Worm (Caenorhabditis elegans) whole organism, mixed stage, embryonic: ENCODE measurements around the gene aps-2.

Source experiments
- M03D4.4 ChIP-seq: sonication (generic microtip); optimal IDR thresholded peaks from 2 replicates; lab custom pipeline; 2017; ENCODE audit warnings: mild to moderate bottlenecking, missing genetic modification characterization, missing compliant biosample characterization
- bed-3 ChIP-seq: fragments of 200-800 bp; sonication (Bioruptor generic); optimal IDR thresholded peaks from 3 replicates; lab custom pipeline; 2018; ENCODE audit warnings: mild to moderate bottlenecking, missing genetic modification characterization, moderate library complexity, missing compliant biosample characterization
- blmp-1 ChIP-seq: fragments of 150-350 bp; optimal IDR thresholded peaks from 2 replicates; lab custom pipeline; 2014; ENCODE audit warnings: missing biosample characterization, missing genetic modification characterization
- ceh-83 ChIP-seq: fragments of 200-800 bp; sonication (Bioruptor generic); optimal IDR thresholded peaks from 2 replicates; lab custom pipeline; 2018; ENCODE audit warnings: mild to moderate bottlenecking, missing genetic modification characterization, missing compliant biosample characterization
- ces-1 ChIP-seq: fragments of 150-350 bp; optimal IDR thresholded peaks from 2 replicates; lab custom pipeline; 2014; ENCODE audit warnings: missing biosample characterization, missing genetic modification reagents, missing genetic modification characterization
- cnd-1 ChIP-seq: fragments of 200-800 bp; sonication (Bioruptor generic); optimal IDR thresholded peaks from 2 replicates; lab custom pipeline; 2018; ENCODE audit warnings: mild to moderate bottlenecking, missing genetic modification characterization, missing compliant biosample characterization
- drap-1 ChIP-seq: fragments of 200-800 bp; sonication (Bioruptor generic); optimal IDR thresholded peaks from 3 replicates; lab custom pipeline; 2018; ENCODE audit warnings: mild to moderate bottlenecking, missing genetic modification characterization, missing compliant biosample characterization
- elt-1 ChIP-seq: sonication (generic microtip); optimal IDR thresholded peaks from 2 replicates; lab custom pipeline; 2017; ENCODE audit warnings: missing genetic modification characterization, mild to moderate bottlenecking, missing compliant biosample characterization, antibody characterized with exemption, moderate library complexity, borderline replicate concordance; ENCODE audit not compliant: insufficient read depth
- elt-3 ChIP-seq: fragments of 150-350 bp; optimal IDR thresholded peaks from 2 replicates; lab custom pipeline; 2014; ENCODE audit warnings: missing biosample characterization, missing genetic modification characterization
- flh-1 ChIP-seq: fragments of 200-800 bp; sonication (Bioruptor generic); optimal IDR thresholded peaks from 2 replicates; lab custom pipeline; 2018; ENCODE audit warnings: mild to moderate bottlenecking, missing genetic modification characterization, moderate library complexity, missing compliant biosample characterization
- hlh-1 ChIP-seq: fragments of 150-350 bp; optimal IDR thresholded peaks from 2 replicates; lab custom pipeline; 2014; ENCODE audit warnings: missing biosample characterization, missing genetic modification reagents, missing genetic modification characterization
- lin-13 ChIP-seq: fragments of 150-350 bp; optimal IDR thresholded peaks from 2 replicates; lab custom pipeline; 2014; ENCODE audit warnings: missing biosample characterization, missing genetic modification characterization
- lsy-2 ChIP-seq: fragments of 150-350 bp; optimal IDR thresholded peaks from 2 replicates; lab custom pipeline; 2014; ENCODE audit warnings: missing biosample characterization, missing genetic modification characterization
- mab-5 ChIP-seq: fragments of 150-350 bp; optimal IDR thresholded peaks from 2 replicates; lab custom pipeline; 2014; ENCODE audit warnings: missing biosample characterization, missing genetic modification characterization
- mep-1 ChIP-seq: fragments of 150-350 bp; optimal IDR thresholded peaks from 2 replicates; lab custom pipeline; 2017; ENCODE audit warnings: missing biosample characterization, missing genetic modification reagents, missing genetic modification characterization, inconsistent platforms
- mls-2 ChIP-seq: sonication (generic microtip); optimal IDR thresholded peaks from 2 replicates; lab custom pipeline; 2016; ENCODE audit warnings: mild to moderate bottlenecking, missing genetic modification characterization, moderate library complexity, missing compliant biosample characterization
- nhr-12 ChIP-seq: fragments of 150-350 bp; optimal IDR thresholded peaks from 2 replicates; lab custom pipeline; 2014; ENCODE audit warnings: missing biosample characterization, missing genetic modification characterization
- nhr-2 ChIP-seq: fragments of 150-350 bp; optimal IDR thresholded peaks from 2 replicates; lab custom pipeline; 2014; ENCODE audit warnings: missing biosample characterization, missing genetic modification characterization
- nhr-237 ChIP-seq: fragments of 150-350 bp; optimal IDR thresholded peaks from 2 replicates; lab custom pipeline; 2014; ENCODE audit warnings: missing biosample characterization, missing genetic modification characterization
- nhr-28 ChIP-seq: fragments of 150-350 bp; optimal IDR thresholded peaks from 2 replicates; lab custom pipeline; 2014; ENCODE audit warnings: missing biosample characterization, missing genetic modification characterization
- nhr-76 ChIP-seq: sonication (generic microtip); optimal IDR thresholded peaks from 2 replicates; lab custom pipeline; 2017; ENCODE audit warnings: missing biosample characterization, missing genetic modification characterization
- pha-4 ChIP-seq: fragments of 150-350 bp; optimal IDR thresholded peaks from 2 replicates; lab custom pipeline; 2018; ENCODE audit warnings: missing biosample characterization, missing genetic modification reagents, missing genetic modification characterization
- snpc-4 ChIP-seq: fragments of 150-350 bp; optimal IDR thresholded peaks from 2 replicates; lab custom pipeline; 2014; ENCODE audit warnings: missing biosample characterization, missing genetic modification characterization
- sptf-1 ChIP-seq: sonication (generic microtip); optimal IDR thresholded peaks from 2 replicates; lab custom pipeline; 2017; ENCODE audit warnings: mild to moderate bottlenecking, missing genetic modification characterization, moderate library complexity, missing compliant biosample characterization
- unc-120 ChIP-seq: sonication (generic microtip); optimal IDR thresholded peaks from 2 replicates; lab custom pipeline; 2017; ENCODE audit warnings: missing genetic modification characterization, missing compliant biosample characterization; ENCODE audit not compliant: poor library complexity, severe bottlenecking
- unc-39 ChIP-seq: fragments of 150-350 bp; optimal IDR thresholded peaks from 2 replicates; lab custom pipeline; 2014; ENCODE audit warnings: missing biosample characterization, missing genetic modification characterization
- unc-62 ChIP-seq: fragments of 150-350 bp; optimal IDR thresholded peaks from 2 replicates; lab custom pipeline; 2014; ENCODE audit warnings: missing biosample characterization, missing genetic modification reagents, missing genetic modification characterization
- zip-8 ChIP-seq: fragments of 150-350 bp; optimal IDR thresholded peaks from 2 replicates; lab custom pipeline; 2014; ENCODE audit warnings: missing biosample characterization, missing genetic modification characterization
- ztf-11 ChIP-seq: fragments of 150-350 bp; optimal IDR thresholded peaks from 2 replicates; lab custom pipeline; 2014; ENCODE audit warnings: missing biosample characterization, missing genetic modification characterization

aps-2 gene

ce11 chrX:4457853-4458322 lies at the start of gene aps-2:
TSS of gene aps-2 (plus strand) at chrX:4458272.
- TF ChIP-seq pha-4 (tag; lab: Kevin White, UChicago) (peak; percentile 19), unc-120 (peak; percentile 53), drap-1 (no peak), hlh-1 (tag; lab: Kevin White, UChicago) (peak; percentile 50), zip-8 (tag; lab: Kevin White, UChicago) (no peak), ces-1 (peak; percentile 57), mls-2 (tag; lab: Kevin White, UChicago) (peak; percentile 33), sptf-1 (tag; lab: Kevin White, UChicago) (peak; percentile 37), cnd-1 (peak; percentile 34), blmp-1 (tag; lab: Kevin White, UChicago) (no peak)

- TF ChIP-seq elt-3 (tag; lab: Kevin White, UChicago) (no peak), mls-2 (tag; lab: Kevin White, UChicago) (no peak), unc-120 (no peak), nhr-76 (tag; lab: Kevin White, UChicago) (no peak), mep-1 (no peak), ceh-83 (GFP tag; lab: Kevin White, UChicago) (no peak), nhr-237 (tag; lab: Kevin White, UChicago) (no peak), nhr-2 (tag; lab: Kevin White, UChicago) (no peak), cnd-1 (no peak), drap-1 (no peak), M03D4.4 (tag; lab: Kevin White, UChicago) (no peak), blmp-1 (tag; lab: Kevin White, UChicago) (no peak), nhr-28 (tag; lab: Kevin White, UChicago) (no peak), lin-13 (tag; lab: Kevin White, UChicago) (no peak), mab-5 (tag; lab: Kevin White, UChicago) (no peak), elt-1 (tag; lab: Kevin White, UChicago) (no peak), flh-1 (GFP tag; lab: Kevin White, UChicago) (no peak)
Observed at ce11 chrX:4408466-4408865, 49.6 kb upstream of the aps-2 start.

DNA sequence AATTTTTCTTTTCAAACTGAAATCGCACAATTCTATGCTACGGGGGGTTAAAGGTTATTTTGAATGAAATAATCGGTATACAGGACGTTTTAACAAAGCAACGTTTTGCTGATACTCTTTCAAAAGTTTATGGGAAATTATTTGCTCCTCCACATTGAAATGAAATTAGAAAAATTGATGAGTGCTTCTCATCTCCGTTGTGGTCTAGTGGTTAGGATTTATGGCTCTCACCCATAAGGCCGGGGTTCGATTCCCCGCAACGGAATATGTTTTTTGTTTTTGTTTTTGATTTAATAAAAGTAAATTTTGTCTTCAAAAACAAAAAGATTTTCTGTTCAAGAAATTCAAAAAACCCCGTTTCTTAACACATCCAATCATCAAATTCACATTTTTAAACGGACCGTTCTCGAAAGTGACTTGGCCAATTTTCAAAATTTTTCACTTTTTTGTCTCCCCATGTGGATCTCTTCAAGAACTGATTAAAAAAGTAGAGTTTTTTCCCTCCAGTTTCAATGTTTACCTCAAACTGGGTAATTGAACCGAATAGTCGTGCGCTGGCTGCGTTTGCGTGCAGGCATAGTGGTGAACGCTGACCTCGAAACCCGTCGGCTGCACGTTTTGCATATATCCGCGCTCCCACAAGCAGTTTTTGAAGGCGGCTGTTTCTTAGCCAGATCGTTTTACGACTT lies 48.3 kb upstream of the aps-2 start:
- no peak for TF ChIP-seq bed-3

- TF ChIP-seq mep-1 (no peak), nhr-12 (tag; lab: Kevin White, UChicago) (no peak), ces-1 (no peak), unc-62 (no peak), hlh-1 (tag; lab: Kevin White, UChicago) (no peak), zip-8 (tag; lab: Kevin White, UChicago) (no peak), nhr-76 (tag; lab: Kevin White, UChicago) (no peak), ztf-11 (no peak), mls-2 (tag; lab: Kevin White, UChicago) (no peak), drap-1 (no peak), sptf-1 (tag; lab: Kevin White, UChicago) (no peak), unc-39 (no peak), snpc-4 (tag; lab: Kevin White, UChicago) (no peak), bed-3 (no peak), lsy-2 (no peak)
Observed at ce11 chrX:4410280-4410911, 47.7 kb upstream of the aps-2 start.

DNA sequence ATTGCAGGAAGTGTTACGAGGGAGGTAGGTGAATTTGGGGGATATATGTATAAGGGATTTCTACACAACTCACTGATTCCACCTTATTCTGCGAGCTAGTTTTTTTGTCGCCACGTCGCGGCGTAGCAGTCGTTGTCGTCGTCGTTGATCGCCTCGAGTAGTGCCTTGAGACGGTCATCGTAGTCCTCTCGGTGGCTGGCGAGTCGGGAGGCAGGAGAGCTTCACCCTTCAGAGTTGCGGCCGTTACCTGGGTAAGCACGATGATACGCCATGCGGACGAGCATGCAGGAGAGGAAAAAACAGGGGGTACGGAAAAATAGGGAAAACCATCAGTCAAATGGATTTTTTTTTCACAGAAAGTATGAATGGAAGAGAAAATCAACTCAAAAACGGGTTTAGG lies 44.9 kb upstream of the aps-2 start:
- no peak for TF ChIP-seq nhr-2 (tag; lab: Kevin White, UChicago)

ce11 chrX:4415289-4415688 lies 42.8 kb upstream of the aps-2 start:
- TF ChIP-seq ces-1 = peak; percentile 76
- no peak for TF ChIP-seq elt-1 (tag; lab: Kevin White, UChicago)
